Worm (Caenorhabditis elegans): ENCODE measurements around the gene srg-5.

The srg-5 gene

DNA sequence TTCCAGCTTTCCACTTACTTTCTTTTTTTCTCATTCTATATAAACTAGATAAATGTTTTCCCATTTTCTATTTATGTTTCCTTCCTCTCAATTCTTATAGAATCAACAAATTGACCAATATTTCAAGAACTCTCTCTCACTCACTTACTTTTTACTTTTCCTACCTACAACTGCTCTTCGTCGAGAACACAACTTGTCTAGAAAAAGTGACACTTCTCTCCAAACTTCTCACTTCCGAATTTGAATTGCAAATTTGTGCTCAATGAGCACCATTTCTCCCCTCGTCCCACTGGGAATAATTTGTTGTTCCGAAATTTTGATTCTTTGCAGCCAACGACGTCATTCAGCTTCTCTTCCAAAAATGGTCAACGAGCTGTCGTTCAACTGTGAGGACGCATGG is 33.8 kb upstream of the srg-5 start, which contains the start of gene F47D12.3:
Gene F47D12.3 (plus strand): TSS at position 331 of the 400 bp plus-strand sequence.
- no peak for TF ChIP-seq ceh-100 (GFP tag; IDR thresholded peaks at IDR 0.05)
- TF ChIP-seq madf-8 (GFP tag; conservative IDR thresholded peaks at IDR 0.05), result no peak
- TF ChIP-seq lsl-1 (GFP tag; optimal IDR thresholded peaks at IDR 0.05), result no peak
- TF ChIP-seq chd-7 (tag; optimal IDR thresholded peaks at IDR 0.05), result no peak
- TF ChIP-seq dpl-1 (GFP tag; optimal IDR thresholded peaks at IDR 0.05), result no peak
- no peak for TF ChIP-seq gei-17 (GFP tag; optimal IDR thresholded peaks at IDR 0.05)
- TF ChIP-seq mes-4 (tag; optimal IDR thresholded peaks at IDR 0.05), result no peak
- no peak for TF ChIP-seq nhr-90 (tag; optimal IDR thresholded peaks at IDR 0.05)
- no peak for TF ChIP-seq T26A5.8 (tag; optimal IDR thresholded peaks at IDR 0.05)
- no peak for TF ChIP-seq F10E7.11 (tag; optimal IDR thresholded peaks at IDR 0.05)
- no peak for TF ChIP-seq atf-7 (tag; optimal IDR thresholded peaks at IDR 0.05)
- no peak for TF ChIP-seq B0035.1 (tag; optimal IDR thresholded peaks at IDR 0.05)
- no peak for TF ChIP-seq efl-1 (GFP tag; optimal IDR thresholded peaks at IDR 0.05)
- no peak for TF ChIP-seq ztf-6 (GFP tag; IDR thresholded peaks at IDR 0.05)

ce11 chrIII:6297599-6297998 is 33.3 kb upstream of the srg-5 start:
- TF ChIP-seq rcor-1 (GFP tag; IDR thresholded peaks at IDR 0.05), result no peak

ce11 chrIII:6295972-6296700 is 31.8 kb upstream of the srg-5 start, which contains the start of gene F47D12.7:
Gene F47D12.7 (minus strand): TSS chrIII:6296022.
- TF ChIP-seq bed-2 (GFP tag; IDR thresholded peaks at IDR 0.05) (no peak), pha-4 (tag; optimal IDR thresholded peaks at IDR 0.05) (no peak), zim-3 (tag; optimal IDR thresholded peaks at IDR 0.05) (no peak), Y53G8AR.9 (GFP tag; conservative IDR thresholded peaks at IDR 0.05) (no peak), nhr-120 (GFP tag; IDR thresholded peaks at IDR 0.05) (no peak), F57A8.1 (GFP tag; optimal IDR thresholded peaks at IDR 0.05) (no peak), dpl-1 (GFP tag; optimal IDR thresholded peaks at IDR 0.05) (no peak), ama-1 (optimal IDR thresholded peaks at IDR 0.05) (no peak), ama-1 (GFP tag; optimal IDR thresholded peaks at IDR 0.05) (no peak), hlh-26 (GFP tag; conservative IDR thresholded peaks at IDR 0.05) (no peak), tbp1 (GFP tag; optimal IDR thresholded peaks at IDR 0.05) (no peak), F22D6.2 (tag; optimal IDR thresholded peaks at IDR 0.05) (no peak), lin-26 (GFP tag; IDR thresholded peaks at IDR 0.05) (no peak)

ce11 chrIII:6290469-6291182 is 26.3 kb upstream of the srg-5 start:
- TF ChIP-seq lag-1 (GFP tag; IDR thresholded peaks at IDR 0.05) (no peak), nhr-80 (tag; optimal IDR thresholded peaks at IDR 0.05) (peak; percentile 26)

DNA sequence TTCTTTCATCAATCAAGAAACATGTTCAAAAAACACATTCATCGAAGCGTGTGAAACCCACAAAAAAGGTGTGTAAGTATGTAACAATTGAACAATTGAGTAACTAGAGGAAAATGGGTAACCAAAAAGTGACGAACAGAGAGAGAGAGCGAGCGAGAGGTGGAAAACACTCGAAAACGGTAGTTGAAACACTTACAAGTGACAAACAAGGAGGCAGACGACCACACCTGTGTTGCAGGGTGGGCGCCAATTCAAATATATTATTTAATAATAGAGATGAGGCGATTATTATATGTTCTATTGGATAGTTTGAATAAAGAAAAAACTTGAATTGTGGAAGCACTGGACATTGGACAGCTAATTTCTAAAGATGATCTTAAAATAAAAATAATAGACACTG is 25.0 kb upstream of the srg-5 start:
- peak; percentile 27 for TF ChIP-seq ceh-27 (GFP tag; optimal IDR thresholded peaks at IDR 0.05)
- TF ChIP-seq hlh-26 (GFP tag; conservative IDR thresholded peaks at IDR 0.05), result no peak

- TF ChIP-seq nhr-80 (tag; optimal IDR thresholded peaks at IDR 0.05), result peak; percentile 0
- TF ChIP-seq attf-5 (GFP tag; optimal IDR thresholded peaks at IDR 0.05), result no peak
Measured at ce11 chrIII:6287195-6287594, 22.8 kb upstream of the srg-5 start, which contains the start of gene F47D12.6. Gene F47D12.6 (minus strand): TSS chrIII:6287295.
